Fruit fly (Drosophila melanogaster): Measurements from ENCODE around the gene Taf10b.

Gene Taf10b

dm6 chr2L:2734215-2734614 is 33.4 kb downstream of the Taf10b start (continued):
- 0 out of 2 replicates have a peak, but pooled peaks have one; percentile 28 for TF ChIP-seq CG3847 (GFP tag; IDR thresholded peaks at IDR 0.05)
- TF ChIP-seq CG12299 (tag; optimal IDR thresholded peaks at IDR 0.05), result no peak
- no peak; the same call in 1 of the 2 replicates for TF ChIP-seq MBD-R2 (GFP tag; IDR thresholded peaks at IDR 0.05)
- TF ChIP-seq sisA (GFP tag; IDR thresholded peaks at IDR 0.05), result no peak
- TF ChIP-seq CG7556 (GFP tag; optimal IDR thresholded peaks at IDR 0.05), result peak; percentile 42
- no peak for TF ChIP-seq psq (GFP tag; optimal IDR thresholded peaks at IDR 0.05)
- TF ChIP-seq lab (GFP tag; optimal IDR thresholded peaks at IDR 0.05), result peak; percentile 74
- TF ChIP-seq CG13287 (GFP tag; IDR thresholded peaks at IDR 0.05; ENCODE audit: partially characterized antibody), result no peak
- no peak for TF ChIP-seq Lhr (GFP tag; optimal IDR thresholded peaks at IDR 0.05)
- TF ChIP-seq CG10147 (GFP tag; optimal IDR thresholded peaks at IDR 0.05), result peak; percentile 56
- TF ChIP-seq hbn (GFP tag; IDR thresholded peaks at IDR 0.05; ENCODE audit: partially characterized antibody), result no peak
- TF ChIP-seq her (GFP tag; optimal IDR thresholded peaks at IDR 0.05), result no peak
- no peak for TF ChIP-seq Vsx1 (GFP tag; optimal IDR thresholded peaks at IDR 0.05)
- TF ChIP-seq CG18619 (GFP tag; optimal IDR thresholded peaks at IDR 0.05), result peak; percentile 31
- TF ChIP-seq CG17186 (GFP tag; optimal IDR thresholded peaks at IDR 0.05), result no peak
- TF ChIP-seq CG5245 (GFP tag; optimal IDR thresholded peaks at IDR 0.05), result no peak
- peak; percentile 53; the same call in 1 of the 3 replicates for TF ChIP-seq CG11695 (GFP tag; IDR thresholded peaks at IDR 0.05)
- no peak for TF ChIP-seq pnt (GFP tag; optimal IDR thresholded peaks at IDR 0.05)
- TF ChIP-seq CG12744 (GFP tag; optimal IDR thresholded peaks at IDR 0.05), result peak; percentile 23
- no peak for TF ChIP-seq Hr39 (optimal IDR thresholded peaks at IDR 0.05)
- no peak for TF ChIP-seq chinmo (GFP tag; IDR thresholded peaks at IDR 0.05; ENCODE audit: partially characterized antibody)
- peak; percentile 34 for TF ChIP-seq Myb (GFP tag; optimal IDR thresholded peaks at IDR 0.05)
- TF ChIP-seq CG18764 (GFP tag; optimal IDR thresholded peaks at IDR 0.05), result no peak
- TF ChIP-seq CG14667 (GFP tag; IDR thresholded peaks at IDR 0.05), result no peak
- peak; percentile 17 for TF ChIP-seq CG12104 (GFP tag; optimal IDR thresholded peaks at IDR 0.05)
- no peak for TF ChIP-seq CG31365 (tag; optimal IDR thresholded peaks at IDR 0.05)
- TF ChIP-seq yki (optimal IDR thresholded peaks at IDR 0.05), result no peak
- peak; percentile 2 for TF ChIP-seq Asciz (GFP tag; optimal IDR thresholded peaks at IDR 0.05)
- peak; percentile 76 for TF ChIP-seq pho (GFP tag; optimal IDR thresholded peaks at IDR 0.05)
- TF ChIP-seq ttk (GFP tag; IDR thresholded peaks at IDR 0.05), result no peak
- no peak for TF ChIP-seq CG17568 (GFP tag; optimal IDR thresholded peaks at IDR 0.05)
- no peak for TF ChIP-seq ci (GFP tag; IDR thresholded peaks at IDR 0.05)
- peak; percentile 23 for TF ChIP-seq CG12391 (tag; optimal IDR thresholded peaks at IDR 0.05)
- TF ChIP-seq ara (GFP tag; IDR thresholded peaks at IDR 0.05), result no peak
- peak; percentile 89 for TF ChIP-seq grau (tag; optimal IDR thresholded peaks at IDR 0.05)
- TF ChIP-seq mld (GFP tag; IDR thresholded peaks at IDR 0.05; ENCODE audit: partially characterized antibody), result no peak
- no peak for TF ChIP-seq CG14710 (tag; optimal IDR thresholded peaks at IDR 0.05)
- peak in 1 of 2 experiments; percentile 4 for TF ChIP-seq chif (GFP tag; optimal IDR thresholded peaks at IDR 0.05)
- no peak for TF ChIP-seq Mad (GFP tag; optimal IDR thresholded peaks at IDR 0.05)
- TF ChIP-seq Aef1 (GFP tag; IDR thresholded peaks at IDR 0.05), result peak; percentile 35; the same call in 2 of the 3 replicates
- TF ChIP-seq CG2120 (GFP tag; optimal IDR thresholded peaks at IDR 0.05), result peak; percentile 86
- TF ChIP-seq CG15479 (GFP tag; optimal IDR thresholded peaks at IDR 0.05), result no peak
- TF ChIP-seq Pdp1 (GFP tag; optimal IDR thresholded peaks at IDR 0.05), result peak; percentile 22 to 83
- TF ChIP-seq CG10366 (GFP tag; IDR thresholded peaks at IDR 0.05), result peak; percentile 34; the same call in 1 of the 2 replicates
- no peak for TF ChIP-seq Hmx (GFP tag; optimal IDR thresholded peaks at IDR 0.05)
- TF ChIP-seq CG16815 (GFP tag; optimal IDR thresholded peaks at IDR 0.05), result peak; percentile 46
- no peak for TF ChIP-seq gfzf (GFP tag; optimal IDR thresholded peaks at IDR 0.05)
- TF ChIP-seq Blimp-1 (GFP tag; optimal IDR thresholded peaks at IDR 0.05), result peak; percentile 55
- no peak for TF ChIP-seq Tbp (GFP tag; optimal IDR thresholded peaks at IDR 0.05)
- TF ChIP-seq C15 (GFP tag; IDR thresholded peaks at IDR 0.05), result no peak
- TF ChIP-seq Atf-2 (GFP tag; optimal IDR thresholded peaks at IDR 0.05), result peak; percentile 19
- TF ChIP-seq twi (tag; optimal IDR thresholded peaks at IDR 0.05), result no peak

Data from whole organism, embryonic.